Fruit fly (Drosophila melanogaster): ENCODE measurements around the gene CG12814.

dm6 chr3R:10144103-10144998 is 45.1 kb downstream of the CG12814 start, which contains the start of the genes TAF1B and Invadolysin:
- peak; percentile 62 for TF ChIP-seq bab1 (GFP tag; optimal IDR thresholded peaks at IDR 0.05)
- peak; percentile 67 for TF ChIP-seq Mnt (GFP tag; optimal IDR thresholded peaks at IDR 0.05)
- peak; percentile 49 for TF ChIP-seq CG33017 (tag; optimal IDR thresholded peaks at IDR 0.05)
- TF ChIP-seq CG7045 (GFP tag; optimal IDR thresholded peaks at IDR 0.05) = no peak
- TF ChIP-seq cnc (optimal IDR thresholded peaks at IDR 0.05) = no peak
- peak; percentile 31 for TF ChIP-seq Hr96 (GFP tag; optimal IDR thresholded peaks at IDR 0.05)
- TF ChIP-seq CG12768 (GFP tag; optimal IDR thresholded peaks at IDR 0.05) = no peak
- no peak for TF ChIP-seq Clk (GFP tag; optimal IDR thresholded peaks at IDR 0.05)
- TF ChIP-seq pad (GFP tag; optimal IDR thresholded peaks at IDR 0.05) = peak; percentile 8
- peak; percentile 70 for TF ChIP-seq cic (GFP tag; optimal IDR thresholded peaks at IDR 0.05)
- peak; percentile 42 for TF ChIP-seq CG14711 (tag; optimal IDR thresholded peaks at IDR 0.05)
- TF ChIP-seq kay (GFP tag; ENCODE audit: borderline replicate concordance) = peak; percentile 98

Data from whole organism, adult.